Worm (Caenorhabditis elegans): ENCODE data around the gene C02G6.2.

DNA sequence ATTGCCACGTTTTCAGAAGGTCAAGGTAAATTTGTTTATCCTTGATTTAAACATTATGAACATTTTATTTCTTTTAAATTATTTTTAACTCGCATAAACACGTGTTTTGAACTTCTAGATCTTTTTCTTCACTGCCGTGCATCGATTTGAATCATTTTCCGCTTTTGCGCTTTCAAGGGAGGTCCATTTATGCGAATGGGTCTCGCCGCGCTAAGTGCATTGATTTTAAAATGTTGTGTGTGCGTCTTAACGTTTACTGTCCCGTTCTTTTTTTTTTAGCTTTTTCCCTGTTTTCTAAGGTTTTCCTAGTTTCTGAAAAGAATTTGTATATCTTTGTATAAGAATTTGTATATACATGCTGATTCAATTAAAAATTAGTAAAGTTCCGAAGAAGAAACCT is 46.4 kb upstream of the C02G6.2 start:
- TF ChIP-seq egl-27 (tag; optimal IDR thresholded peaks at IDR 0.05): no peak
- TF ChIP-seq elt-1 (tag; optimal IDR thresholded peaks at IDR 0.05): no peak
- no peak for TF ChIP-seq R02D3.7 (tag; optimal IDR thresholded peaks at IDR 0.05)
- no peak for TF ChIP-seq crh-2 (tag; optimal IDR thresholded peaks at IDR 0.05)
- TF ChIP-seq alr-1 (tag; optimal IDR thresholded peaks at IDR 0.05): no peak
- TF ChIP-seq mbf-1 (tag; optimal IDR thresholded peaks at IDR 0.05): no peak
- no peak for TF ChIP-seq aly-2 (tag; optimal IDR thresholded peaks at IDR 0.05)
- TF ChIP-seq nhr-77 (tag; optimal IDR thresholded peaks at IDR 0.05): no peak
- TF ChIP-seq ZK546.5 (tag; optimal IDR thresholded peaks at IDR 0.05): no peak

Measured in whole organism, L2 larva.